Fruit fly (Drosophila melanogaster): Measurements from ENCODE around the gene Dh44.
A peak's percentile ranks its signal among the peaks of the same experiment; 100 is the strongest.

Dh44 gene

dm6 chr3R:9646104-9646707 lies 8.2 kb downstream of the Dh44 start, which contains the start of gene Fst:
Gene Fst (minus strand): TSS chr3R:9646154.
- no peak for TF ChIP-seq Rel (GFP tag; optimal IDR thresholded peaks at IDR 0.05)
- TF ChIP-seq Rel (tag; optimal IDR thresholded peaks at IDR 0.05), result peak; percentile 5
- TF ChIP-seq fru (GFP tag; optimal IDR thresholded peaks at IDR 0.05), result peak; percentile 19
- TF ChIP-seq h (GFP tag; optimal IDR thresholded peaks at IDR 0.05), result peak; percentile 14
- peak in 1 of 2 experiments; percentile 13 for TF ChIP-seq foxo (GFP tag; optimal IDR thresholded peaks at IDR 0.05)
- TF ChIP-seq CrebA (GFP tag; optimal IDR thresholded peaks at IDR 0.05; ENCODE audit: borderline replicate concordance), result no peak
- no peak for TF ChIP-seq rgr (GFP tag; optimal IDR thresholded peaks at IDR 0.05)

dm6 chr3R:9665405-9665804 lies 27.4 kb downstream of the Dh44 start:
- TF ChIP-seq woc (GFP tag; optimal IDR thresholded peaks at IDR 0.05) (no peak), tai (GFP tag; optimal IDR thresholded peaks at IDR 0.05) (no peak), brk (GFP tag; optimal IDR thresholded peaks at IDR 0.05) (no peak), sage (GFP tag; optimal IDR thresholded peaks at IDR 0.05) (no peak)

dm6 chr3R:9673207-9673606 lies 35.2 kb downstream of the Dh44 start:
- TF ChIP-seq CrebA (GFP tag; optimal IDR thresholded peaks at IDR 0.05; ENCODE audit: borderline replicate concordance) (no peak), sv (GFP tag; optimal IDR thresholded peaks at IDR 0.05) (no peak), pan (optimal IDR thresholded peaks at IDR 0.05) (no peak), dsf (GFP tag; optimal IDR thresholded peaks at IDR 0.05; ENCODE audit: borderline replicate concordance) (no peak), dl (GFP tag; optimal IDR thresholded peaks at IDR 0.05; ENCODE audit: insufficient read depth in 1 of 2, partially characterized antibody in 2 of 2) (no peak), Dif (GFP tag; optimal IDR thresholded peaks at IDR 0.05; ENCODE audit: partially characterized antibody) (no peak), Rel (GFP tag; optimal IDR thresholded peaks at IDR 0.05) (no peak), Rel (tag; optimal IDR thresholded peaks at IDR 0.05) (no peak), dmrt93B (GFP tag; optimal IDR thresholded peaks at IDR 0.05) (no peak), Mio (GFP tag; optimal IDR thresholded peaks at IDR 0.05) (no peak)

dm6 chr3R:9674196-9674693 lies 36.3 kb downstream of the Dh44 start, which contains the start of gene Dhc1:
Gene Dhc1 (minus strand): TSS chr3R:9674643.
- TF ChIP-seq br (GFP tag; optimal IDR thresholded peaks at IDR 0.05) (no peak), pan (optimal IDR thresholded peaks at IDR 0.05) (no peak), rgr (GFP tag; optimal IDR thresholded peaks at IDR 0.05) (no peak), sage (GFP tag; optimal IDR thresholded peaks at IDR 0.05) (no peak), Dif (GFP tag; optimal IDR thresholded peaks at IDR 0.05; ENCODE audit: partially characterized antibody) (no peak), Abd-B (GFP tag; optimal IDR thresholded peaks at IDR 0.05) (no peak), fru (GFP tag; optimal IDR thresholded peaks at IDR 0.05) (no peak), foxo (GFP tag; optimal IDR thresholded peaks at IDR 0.05) (no peak), h (GFP tag; optimal IDR thresholded peaks at IDR 0.05) (no peak), tai (GFP tag; optimal IDR thresholded peaks at IDR 0.05) (no peak), psq (GFP tag; optimal IDR thresholded peaks at IDR 0.05) (no peak)

dm6 chr3R:9674968-9675573 lies 37.1 kb downstream of the Dh44 start, which contains the start of gene Nepl12:
Gene Nepl12 (plus strand): TSS chr3R:9675523.
- TF ChIP-seq Dif (GFP tag; optimal IDR thresholded peaks at IDR 0.05; ENCODE audit: partially characterized antibody) (no peak), pan (optimal IDR thresholded peaks at IDR 0.05) (no peak), Hnf4 (GFP tag; optimal IDR thresholded peaks at IDR 0.05) (no peak), foxo (GFP tag; optimal IDR thresholded peaks at IDR 0.05) (peak in 1 of 2 experiments; percentile 36), brk (GFP tag; optimal IDR thresholded peaks at IDR 0.05) (no peak), sv (GFP tag; optimal IDR thresholded peaks at IDR 0.05) (no peak), ey (GFP tag; optimal IDR thresholded peaks at IDR 0.05) (peak; percentile 61), OdsH (GFP tag; optimal IDR thresholded peaks at IDR 0.05) (peak; percentile 19), Hr83 (GFP tag; optimal IDR thresholded peaks at IDR 0.05; ENCODE audit: poor library complexity, severe bottlenecking) (peak; percentile 33), usp (GFP tag; optimal IDR thresholded peaks at IDR 0.05) (no peak), jim (GFP tag; optimal IDR thresholded peaks at IDR 0.05) (peak; percentile 9), CG32264 (GFP tag; optimal IDR thresholded peaks at IDR 0.05) (peak; percentile 31), Abd-B (GFP tag; optimal IDR thresholded peaks at IDR 0.05) (no peak), Mio (GFP tag; optimal IDR thresholded peaks at IDR 0.05) (peak; percentile 60), GATAd (GFP tag; optimal IDR thresholded peaks at IDR 0.05) (peak; percentile 38), lola (GFP tag; optimal IDR thresholded peaks at IDR 0.05) (no peak), br (GFP tag; optimal IDR thresholded peaks at IDR 0.05) (no peak), Vsx2 (GFP tag; optimal IDR thresholded peaks at IDR 0.05; ENCODE audit: partially characterized antibody) (no peak)

All from whole organism, wandering third instar larva.